Worm (Caenorhabditis elegans) whole organism, mixed stage, embryonic: ENCODE data around the gene math-23.

Source experiments
- elt-1 ChIP-seq: sonication (generic microtip); optimal IDR thresholded peaks from 2 replicates; lab custom pipeline; 2017; ENCODE audit warnings: missing genetic modification characterization, mild to moderate bottlenecking, missing compliant biosample characterization, antibody characterized with exemption, moderate library complexity, borderline replicate concordance; ENCODE audit not compliant: insufficient read depth
- mab-5 ChIP-seq: fragments of 150-350 bp; optimal IDR thresholded peaks from 2 replicates; lab custom pipeline; 2014; ENCODE audit warnings: missing biosample characterization, missing genetic modification characterization
- nhr-28 ChIP-seq: fragments of 150-350 bp; optimal IDR thresholded peaks from 2 replicates; lab custom pipeline; 2014; ENCODE audit warnings: missing biosample characterization, missing genetic modification characterization

ce11 chrII:1926162-1926561 lies 24.1 kb downstream of the math-23 start, which contains the start of gene F52C6.2:
- TF ChIP-seq elt-1 (tag; lab: Kevin White, UChicago) (no peak), nhr-28 (no peak), mab-5 (tag; lab: Kevin White, UChicago) (no peak)
